Fruit fly (Drosophila melanogaster) whole organism, embryonic: Measurements from ENCODE around the gene RpL6.
A peak's percentile ranks its signal among the peaks of the same experiment; 100 is the strongest.

Experiments used
- ATbp ChIP-seq: fragments of 200-800 bp; sonication (Bioruptor generic); optimal IDR thresholded peaks from 2 replicates; lab custom pipeline; 2017; ENCODE audit warnings: missing biosample characterization, mild to moderate bottlenecking, missing genetic modification characterization, missing genetic modification reagents
- Atf3 ChIP-seq: fragments of 200-800 bp; sonication (Bioruptor generic); optimal IDR thresholded peaks from 3 replicates; lab custom pipeline; 2016; ENCODE audit warnings: missing biosample characterization, missing genetic modification characterization
- Awh ChIP-seq: fragments of 200-800 bp; sonication (Bioruptor generic); IDR thresholded peaks from 2 replicates; pipeline ENCODE4, ENCODE4 v1.3.6; 2022; ENCODE audit warnings: missing biosample characterization, missing genetic modification characterization
- CG10274 ChIP-seq: fragments of 200-800 bp; sonication (Bioruptor generic); optimal IDR thresholded peaks from 3 replicates; lab custom pipeline; 2017; ENCODE audit warnings: missing biosample characterization, mild to moderate bottlenecking, missing genetic modification characterization
- CG10366 ChIP-seq: fragments of 200-800 bp; sonication (Bioruptor generic); IDR thresholded peaks from 2 replicates; pipeline ENCODE4 v1.3.6; 2022; ENCODE audit warnings: missing biosample characterization, missing genetic modification characterization
- CG11085 ChIP-seq: fragments of 200-800 bp; sonication (Bioruptor generic); IDR thresholded peaks from 2 replicates; pipeline ENCODE4 v1.3.6; 2022; ENCODE audit warnings: missing biosample characterization, missing genetic modification characterization
- CG12155 ChIP-seq: fragments of 200-800 bp; sonication (Bioruptor generic); optimal IDR thresholded peaks from 3 replicates; lab custom pipeline; 2016; ENCODE audit warnings: missing biosample characterization, missing genetic modification characterization
- CG12219 ChIP-seq: fragments of 200-800 bp; sonication (Bioruptor generic); optimal IDR thresholded peaks from 3 replicates; lab custom pipeline; 2018; ENCODE audit warnings: missing biosample characterization, mild to moderate bottlenecking, missing genetic modification characterization
- CG12744 ChIP-seq: fragments of 200-800 bp; sonication (Bioruptor generic); optimal IDR thresholded peaks from 2 replicates; lab custom pipeline; 2016; ENCODE audit warnings: missing biosample characterization, missing genetic modification characterization
- CG17612 ChIP-seq: fragments of 200-800 bp; sonication (Bioruptor generic); IDR thresholded peaks from 2 replicates; pipeline ENCODE4 v1.3.6; 2022; ENCODE audit warnings: missing biosample characterization, missing genetic modification characterization
- CG17829 ChIP-seq: fragments of 200-800 bp; optimal IDR thresholded peaks from 2 replicates; lab custom pipeline; 2019; ENCODE audit warnings: missing biosample characterization, mild to moderate bottlenecking, missing genetic modification characterization, moderate library complexity
- CG3065 ChIP-seq: fragments of 200-800 bp; sonication (Bioruptor generic); optimal IDR thresholded peaks from 2 replicates; lab custom pipeline; 2016; ENCODE audit warnings: missing biosample characterization, missing genetic modification characterization
- CG34224 ChIP-seq: fragments of 200-800 bp; sonication (Bioruptor generic); IDR thresholded peaks from 3 replicates; pipeline ENCODE4 v1.3.6; 2022; ENCODE audit warnings: missing biosample characterization, missing genetic modification characterization; ENCODE audit not compliant: partially characterized antibody
- CG34376 ChIP-seq: fragments of 200-800 bp; sonication (Bioruptor generic); optimal IDR thresholded peaks from 2 replicates; lab custom pipeline; 2018; ENCODE audit warnings: missing biosample characterization, mild to moderate bottlenecking, missing genetic modification characterization
- CG6254 ChIP-seq: fragments of 200-800 bp; sonication (Bioruptor generic); optimal IDR thresholded peaks from 3 replicates; lab custom pipeline; 2017; ENCODE audit warnings: mild to moderate bottlenecking, missing biosample characterization, missing genetic modification reagents, missing genetic modification characterization
- CG7556 ChIP-seq: fragments of 200-800 bp; sonication (Bioruptor generic); optimal IDR thresholded peaks from 2 replicates; lab custom pipeline; 2017; ENCODE audit warnings: missing biosample characterization, mild to moderate bottlenecking, missing genetic modification characterization
- CG8089 ChIP-seq: fragments of 200-800 bp; sonication (Bioruptor generic); optimal IDR thresholded peaks from 3 replicates; lab custom pipeline; 2016; ENCODE audit warnings: missing biosample characterization, missing genetic modification characterization
- CG9437 ChIP-seq: fragments of 200-800 bp; sonication (Bioruptor generic); optimal IDR thresholded peaks from 2 replicates; lab custom pipeline; 2018; ENCODE audit warnings: missing biosample characterization, mild to moderate bottlenecking, missing genetic modification characterization
- CG9609 ChIP-seq: fragments of 200-800 bp; sonication (Bioruptor generic); optimal IDR thresholded peaks from 3 replicates; lab custom pipeline; 2016; ENCODE audit warnings: missing biosample characterization, missing genetic modification characterization
- CG9817 ChIP-seq: fragments of 200-800 bp; sonication (Bioruptor generic); optimal IDR thresholded peaks from 2 replicates; lab custom pipeline; 2018; ENCODE audit warnings: missing biosample characterization, mild to moderate bottlenecking, missing genetic modification characterization, moderate library complexity
- CTCF ChIP-seq: fragments of 200-800 bp; sonication (Bioruptor generic); optimal IDR thresholded peaks from 2 replicates; lab custom pipeline; 2017; ENCODE audit warnings: missing biosample characterization, mild to moderate bottlenecking, missing genetic modification characterization, moderate library complexity
- Drgx ChIP-seq: fragments of 200-800 bp; sonication (Bioruptor generic); IDR thresholded peaks from 2 replicates; pipeline ENCODE4 v1.3.6; 2022; ENCODE audit warnings: missing biosample characterization, missing genetic modification characterization
- E2f2 ChIP-seq: fragments of 200-800 bp; sonication (Bioruptor generic); IDR thresholded peaks from 2 replicates; pipeline ENCODE4 v1.3.6; 2022; ENCODE audit warnings: missing biosample characterization, missing genetic modification characterization
- H2.0 ChIP-seq: fragments of 200-800 bp; sonication (Bioruptor generic); IDR thresholded peaks from 2 replicates; pipeline ENCODE4 v1.3.6; 2022; ENCODE audit warnings: missing biosample characterization, missing genetic modification characterization
- Hmx ChIP-seq: fragments of 200-800 bp; sonication (Bioruptor generic); optimal IDR thresholded peaks from 2 replicates; lab custom pipeline; 2016; ENCODE audit warnings: missing biosample characterization, missing genetic modification characterization
- Hr78 ChIP-seq, 2 experiments: fragments of 200-800 bp in 1 of 2; fragments of >200 bp in 1 of 2; sonication (Bioruptor generic) in 1 of 2; optimal IDR thresholded peaks; 2 replicates each; lab custom pipeline; 2017 to 2019; ENCODE audit warnings: missing biosample characterization in 2 of 2, missing genetic modification characterization in 2 of 2, mild to moderate bottlenecking in 1 of 2, moderate library complexity in 1 of 2
- Jarid2 ChIP-seq: fragments of 200-800 bp; sonication (Bioruptor generic); optimal IDR thresholded peaks from 3 replicates; lab custom pipeline; 2017; ENCODE audit warnings: mild to moderate bottlenecking, missing biosample characterization, missing genetic modification reagents, missing genetic modification characterization
- Oli ChIP-seq: fragments of 200-800 bp; sonication (Bioruptor generic); optimal IDR thresholded peaks from 2 replicates; lab custom pipeline; 2018; ENCODE audit warnings: missing biosample characterization, mild to moderate bottlenecking, missing genetic modification characterization, moderate library complexity
- Pdp1 ChIP-seq, 2 experiments: fragments of 200-800 bp; sonication (Bioruptor generic); optimal IDR thresholded peaks; 3 replicates each; lab custom pipeline; 2016; ENCODE audit warnings: missing biosample characterization in 2 of 2, missing genetic modification characterization in 2 of 2, mild to moderate bottlenecking in 1 of 2, moderate library complexity in 1 of 2
- Ptx1 ChIP-seq: fragments of 200-800 bp; sonication (Bioruptor generic); IDR thresholded peaks from 2 replicates; pipeline ENCODE4 v1.3.6; 2022; ENCODE audit warnings: missing biosample characterization, missing genetic modification characterization
- TFAM ChIP-seq: fragments of 200-800 bp; sonication (Bioruptor generic); optimal IDR thresholded peaks from 2 replicates; lab custom pipeline; 2017; ENCODE audit warnings: missing biosample characterization, missing genetic modification characterization, inconsistent platforms
- Tbp ChIP-seq: fragments of >200 bp; optimal IDR thresholded peaks from 2 replicates; lab custom pipeline; 2018; ENCODE audit warnings: missing biosample characterization, missing genetic modification characterization
- Xbp1 ChIP-seq: fragments of 200-800 bp; sonication (Bioruptor generic); optimal IDR thresholded peaks from 3 replicates; lab custom pipeline; 2016; ENCODE audit warnings: missing biosample characterization, mild to moderate bottlenecking, missing genetic modification characterization
- YL-1 ChIP-seq: fragments of 200-800 bp; sonication (Bioruptor generic); optimal IDR thresholded peaks from 3 replicates; lab custom pipeline; 2017; ENCODE audit warnings: missing biosample characterization, mild to moderate bottlenecking, missing genetic modification characterization
- ac ChIP-seq: fragments of 200-800 bp; sonication (Bioruptor generic); optimal IDR thresholded peaks from 3 replicates; lab custom pipeline; 2017; ENCODE audit warnings: missing biosample characterization, mild to moderate bottlenecking, missing genetic modification characterization
- ase ChIP-seq: fragments of 200-800 bp; sonication (Bioruptor generic); IDR thresholded peaks from 3 replicates; pipeline ENCODE4 v1.3.6; 2022; ENCODE audit warnings: missing biosample characterization, missing genetic modification characterization
- crol ChIP-seq: fragments of 200-800 bp; sonication (Bioruptor generic); IDR thresholded peaks from 2 replicates; pipeline ENCODE4 v1.3.6; 2022; ENCODE audit warnings: missing biosample characterization, missing genetic modification characterization
- dan ChIP-seq: fragments of 200-800 bp; sonication (Bioruptor generic); IDR thresholded peaks from 2 replicates; pipeline ENCODE4 v1.3.6; 2022; ENCODE audit warnings: missing biosample characterization, missing genetic modification characterization
- esg ChIP-seq: fragments of 200-800 bp; sonication (Bioruptor generic); conservative IDR thresholded peaks from 2 replicates; pipeline ENCODE4 v1.3.6; 2022; ENCODE audit warnings: missing biosample characterization, missing genetic modification characterization
- ftz-f1 ChIP-seq: fragments of 200-800 bp; sonication (Bioruptor generic); optimal IDR thresholded peaks from 2 replicates; lab custom pipeline; 2016; ENCODE audit warnings: missing biosample characterization, missing genetic modification characterization
- fu2 ChIP-seq: fragments of 200-800 bp; sonication (Bioruptor generic); optimal IDR thresholded peaks from 2 replicates; lab custom pipeline; 2016; ENCODE audit warnings: missing biosample characterization, missing genetic modification characterization
- gt ChIP-seq: fragments of 200-800 bp; sonication (Bioruptor generic); IDR thresholded peaks from 2 replicates; pipeline ENCODE4 v1.3.6; 2022; ENCODE audit warnings: missing biosample characterization, missing genetic modification characterization
- lab ChIP-seq: fragments of 200-800 bp; sonication (Bioruptor generic); optimal IDR thresholded peaks from 3 replicates; lab custom pipeline; 2017; ENCODE audit warnings: missing biosample characterization, missing genetic modification characterization, mild to moderate bottlenecking, moderate library complexity, missing genetic modification reagents
- lbe ChIP-seq: fragments of 200-800 bp; sonication (Bioruptor generic); optimal IDR thresholded peaks from 2 replicates; lab custom pipeline; 2016; ENCODE audit warnings: missing biosample characterization, mild to moderate bottlenecking, missing genetic modification characterization
- nau ChIP-seq: fragments of 200-800 bp; sonication (Bioruptor generic); optimal IDR thresholded peaks from 3 replicates; lab custom pipeline; 2017; ENCODE audit warnings: missing biosample characterization, mild to moderate bottlenecking, missing genetic modification characterization, missing genetic modification reagents
- org-1 ChIP-seq: fragments of 200-800 bp; sonication (Bioruptor generic); optimal IDR thresholded peaks from 2 replicates; lab custom pipeline; 2017; ENCODE audit warnings: missing biosample characterization, missing genetic modification characterization
- sc ChIP-seq, 3 experiments: fragments of >200 bp in 2 of 3; fragments of 200-800 bp in 1 of 3; sonication (Bioruptor generic) in 1 of 3; optimal IDR thresholded peaks; 2 replicates in 2 of 3; 3 replicates in 1 of 3; lab custom pipeline; 2017; ENCODE audit warnings: mild to moderate bottlenecking in 1 of 3, missing biosample characterization in 1 of 3, missing genetic modification characterization in 1 of 3, missing genetic modification reagents in 1 of 3
- slbo ChIP-seq: fragments of 200-800 bp; sonication (Bioruptor generic); IDR thresholded peaks from 2 replicates; pipeline ENCODE4 v1.3.6; 2022; ENCODE audit warnings: missing biosample characterization, missing genetic modification characterization
- sna ChIP-seq: fragments of 200-800 bp; sonication (Bioruptor generic); IDR thresholded peaks from 2 replicates; pipeline ENCODE4 v1.3.6; 2022; ENCODE audit warnings: missing biosample characterization, missing genetic modification characterization; ENCODE audit not compliant: partially characterized antibody
- vfl ChIP-seq: fragments of 200-800 bp; sonication (Bioruptor generic); optimal IDR thresholded peaks from 2 replicates; lab custom pipeline; 2016; ENCODE audit warnings: missing biosample characterization, missing genetic modification characterization
- wdn ChIP-seq: fragments of 200-800 bp; sonication (Bioruptor generic); IDR thresholded peaks from 2 replicates; pipeline ENCODE4 v1.3.6; 2022; ENCODE audit warnings: missing biosample characterization, missing genetic modification characterization
- zfh1 ChIP-seq: fragments of 200-800 bp; sonication (Bioruptor generic); IDR thresholded peaks from 3 replicates; pipeline ENCODE4 v1.3.6; 2022; ENCODE audit warnings: missing biosample characterization, missing genetic modification characterization

Gene RpL6

dm6 chr3R:31630376-31630775 is 34.4 kb upstream of the RpL6 start (continued):
- TF ChIP-seq Awh (GFP tag; lab: Robert Waterston, UW) = no peak
- TF ChIP-seq fu2 (GFP tag; lab: Kevin White, UChicago) = no peak
- no peak for TF ChIP-seq TFAM (GFP tag; lab: Kevin White, UChicago)
- TF ChIP-seq CTCF (GFP tag; lab: Kevin White, UChicago) = no peak
- TF ChIP-seq ATbp (GFP tag; lab: Kevin White, UChicago) = no peak
- TF ChIP-seq CG12155 (GFP tag; lab: Kevin White, UChicago) = peak; percentile 2
- no peak for TF ChIP-seq lbe (GFP tag; lab: Kevin White, UChicago)
- no peak for TF ChIP-seq ase (GFP tag; lab: Robert Waterston, UW)
- TF ChIP-seq crol (GFP tag; lab: Robert Waterston, UW) = no peak
- TF ChIP-seq Hmx (GFP tag; lab: Kevin White, UChicago) = no peak
- TF ChIP-seq CG7556 (GFP tag; lab: Kevin White, UChicago) = peak; percentile 20
- TF ChIP-seq CG9437 = no peak
- TF ChIP-seq CG8089 = no peak
- TF ChIP-seq lab (GFP tag; lab: Kevin White, UChicago) = peak; percentile 65
- no peak for TF ChIP-seq vfl (GFP tag; lab: Kevin White, UChicago)
- TF ChIP-seq CG17612 = no peak
- no peak for TF ChIP-seq wdn
- TF ChIP-seq Ptx1 (GFP tag; lab: Robert Waterston, UW) = peak; percentile 27
- TF ChIP-seq Tbp (GFP tag; lab: Kevin White, UChicago) = no peak
- TF ChIP-seq Oli = no peak
- no peak for TF ChIP-seq CG34224 (GFP tag; lab: Robert Waterston, UW)
- TF ChIP-seq ftz-f1 (GFP tag; lab: Kevin White, UChicago) = no peak
- TF ChIP-seq zfh1 (GFP tag; lab: Robert Waterston, UW) = 0 out of 3 replicates have a peak, but pooled peaks have one; percentile 20
- no peak for TF ChIP-seq CG9609 (GFP tag; lab: Kevin White, UChicago)
- TF ChIP-seq CG9817 (tag; lab: Kevin White, UChicago) = no peak
- no peak for TF ChIP-seq sc (optimal IDR thresholded peaks at IDR 0.05; lab: Kevin White, UChicago)
- TF ChIP-seq sc (GFP tag; optimal IDR thresholded peaks at IDR 0.05; lab: Kevin White, UChicago) = no peak
- TF ChIP-seq H2.0 = 0 out of 2 replicates have a peak, but pooled peaks have one; percentile 25
- peak; percentile 30; the same call in 1 of the 2 replicates for TF ChIP-seq CG10366 (GFP tag; lab: Robert Waterston, UW)
- TF ChIP-seq YL-1 (GFP tag; lab: Kevin White, UChicago) = no peak
- TF ChIP-seq CG12219 (GFP tag; lab: Kevin White, UChicago) = no peak
- TF ChIP-seq esg = 0 out of 2 replicates have a peak, but pooled peaks have one; percentile 12
- TF ChIP-seq Jarid2 = no peak
- TF ChIP-seq CG6254 (GFP tag; lab: Kevin White, UChicago) = no peak
- no peak for TF ChIP-seq CG12744
- no peak for TF ChIP-seq CG10274 (GFP tag; lab: Kevin White, UChicago)
- no peak for TF ChIP-seq ac (GFP tag; lab: Kevin White, UChicago)
- no peak for TF ChIP-seq CG17829 (tag; lab: Kevin White, UChicago)
- TF ChIP-seq CG11085 (GFP tag; lab: Robert Waterston, UW) = no peak
- no peak for TF ChIP-seq Atf3 (GFP tag; lab: Kevin White, UChicago)
- TF ChIP-seq dan = no peak
- TF ChIP-seq CG34376 = no peak
- no peak for TF ChIP-seq gt (GFP tag; lab: Robert Waterston, UW)
- no peak for TF ChIP-seq sna
- TF ChIP-seq slbo (GFP tag; lab: Robert Waterston, UW) = peak; percentile 68
- no peak for TF ChIP-seq Hr78 (GFP tag; optimal IDR thresholded peaks at IDR 0.05; lab: Kevin White, UChicago)
- TF ChIP-seq nau = no peak
- TF ChIP-seq Xbp1 (GFP tag; lab: Kevin White, UChicago) = peak; percentile 27
- no peak for TF ChIP-seq Drgx (GFP tag; lab: Robert Waterston, UW)
- TF ChIP-seq E2f2 (GFP tag; lab: Robert Waterston, UW) = no peak; the same call in 1 of the 2 replicates
- TF ChIP-seq Pdp1 (GFP tag; optimal IDR thresholded peaks at IDR 0.05; lab: Kevin White, UChicago) = no peak
- no peak for TF ChIP-seq CG3065
- TF ChIP-seq org-1 (GFP tag; lab: Kevin White, UChicago) = no peak
